Worm (Caenorhabditis elegans): ENCODE measurements around the gene appg-2.

The appg-2 gene

ce11 chrII:8783451-8783967 lies 17.4 kb upstream of the appg-2 start, which contains the start of gene sgn-1 (continued):
- TF ChIP-seq tlf-1 (GFP tag; optimal IDR thresholded peaks at IDR 0.05) (no peak), gei-17 (GFP tag; optimal IDR thresholded peaks at IDR 0.05) (no peak), Y56A3A.18 (GFP tag; IDR thresholded peaks at IDR 0.05) (no peak), bed-1 (GFP tag; IDR thresholded peaks at IDR 0.05) (no peak), snpc-3.4 (tag; optimal IDR thresholded peaks at IDR 0.05) (no peak)

- TF ChIP-seq ztf-28 (GFP tag; IDR thresholded peaks at IDR 0.05), result no peak
- TF ChIP-seq rec-8 (tag; optimal IDR thresholded peaks at IDR 0.05), result no peak
- no peak for TF ChIP-seq lin-35 (GFP tag; optimal IDR thresholded peaks at IDR 0.05)
- TF ChIP-seq hmg-1.2 (GFP tag; IDR thresholded peaks at IDR 0.05), result peak; percentile 4; the same call in 1 of the 2 replicates
- TF ChIP-seq madf-6 (GFP tag; IDR thresholded peaks at IDR 0.05), result no peak
- no peak for TF ChIP-seq snpc-3.4 (tag; optimal IDR thresholded peaks at IDR 0.05)
- no peak for TF ChIP-seq pha-4 (tag; optimal IDR thresholded peaks at IDR 0.05)
- no peak for TF ChIP-seq Y56A3A.18 (GFP tag; IDR thresholded peaks at IDR 0.05)
- no peak for TF ChIP-seq ceh-100 (GFP tag; IDR thresholded peaks at IDR 0.05)
- no peak for TF ChIP-seq tbp1 (GFP tag; optimal IDR thresholded peaks at IDR 0.05)
- no peak for TF ChIP-seq snpc-1.1 (tag; optimal IDR thresholded peaks at IDR 0.05; ENCODE audit: insufficient read depth)
- TF ChIP-seq ceh-27 (GFP tag; optimal IDR thresholded peaks at IDR 0.05), result peak; percentile 24
- peak; percentile 92 for TF ChIP-seq zfh-2 (GFP tag; conservative IDR thresholded peaks at IDR 0.05)
- no peak for TF ChIP-seq ztf-18 (tag; optimal IDR thresholded peaks at IDR 0.05)
- no peak for TF ChIP-seq pbrm-1 (GFP tag; IDR thresholded peaks at IDR 0.05)
- no peak for TF ChIP-seq lir-1 (GFP tag; conservative IDR thresholded peaks at IDR 0.05)
- no peak for TF ChIP-seq ceh-91 (GFP tag; IDR thresholded peaks at IDR 0.05)
- no peak for TF ChIP-seq F57A8.1 (GFP tag; optimal IDR thresholded peaks at IDR 0.05)
- TF ChIP-seq mes-4 (tag; optimal IDR thresholded peaks at IDR 0.05), result no peak
- no peak for TF ChIP-seq lsy-27 (tag; optimal IDR thresholded peaks at IDR 0.05; ENCODE audit: borderline replicate concordance, insufficient read depth)
- TF ChIP-seq cebp-2 (GFP tag; IDR thresholded peaks at IDR 0.05), result no peak
- no peak for TF ChIP-seq ztf-3 (GFP tag; optimal IDR thresholded peaks at IDR 0.05)
- TF ChIP-seq cebp-1 (GFP tag; IDR thresholded peaks at IDR 0.05), result no peak
- peak; percentile 50 for TF ChIP-seq cebp-1 (tag; optimal IDR thresholded peaks at IDR 0.05)
- no peak for TF ChIP-seq madf-8 (GFP tag; conservative IDR thresholded peaks at IDR 0.05)
- no peak for TF ChIP-seq ets-4 (GFP tag; optimal IDR thresholded peaks at IDR 0.05)
- peak; percentile 81 for TF ChIP-seq ama-1 (optimal IDR thresholded peaks at IDR 0.05)
- no peak for TF ChIP-seq ama-1 (GFP tag; optimal IDR thresholded peaks at IDR 0.05)
- TF ChIP-seq tbx-9 (tag; optimal IDR thresholded peaks at IDR 0.05; ENCODE audit: borderline replicate concordance), result no peak
- TF ChIP-seq lag-1 (GFP tag; IDR thresholded peaks at IDR 0.05), result no peak
- TF ChIP-seq C06A6.2 (GFP tag; conservative IDR thresholded peaks at IDR 0.05), result no peak
- no peak for TF ChIP-seq F39B2.1 (GFP tag; IDR thresholded peaks at IDR 0.05)
- no peak for TF ChIP-seq sea-2 (GFP tag; IDR thresholded peaks at IDR 0.05)
- TF ChIP-seq F57C9.4 (tag; optimal IDR thresholded peaks at IDR 0.05), result no peak
- TF ChIP-seq rcor-1 (GFP tag; IDR thresholded peaks at IDR 0.05), result no peak
- TF ChIP-seq hrde-1 (tag; optimal IDR thresholded peaks at IDR 0.05; ENCODE audit: borderline replicate concordance), result no peak
- no peak for TF ChIP-seq nhr-90 (tag; optimal IDR thresholded peaks at IDR 0.05)
- TF ChIP-seq xnd-1 (tag; optimal IDR thresholded peaks at IDR 0.05), result no peak
- no peak for TF ChIP-seq F33H1.4 (GFP tag; IDR thresholded peaks at IDR 0.05)
- TF ChIP-seq T26A5.8 (tag; optimal IDR thresholded peaks at IDR 0.05), result no peak
- TF ChIP-seq unc-130 (GFP tag; optimal IDR thresholded peaks at IDR 0.05), result no peak
- TF ChIP-seq ZK185.1 (tag; optimal IDR thresholded peaks at IDR 0.05; ENCODE audit: poor library complexity, severe bottlenecking), result no peak
Observed at ce11 chrII:8784235-8784928, 16.5 kb upstream of the appg-2 start.
